Worm (Caenorhabditis elegans): ENCODE measurements around the gene C35A5.4.

- TF ChIP-seq sea-1 (GFP tag; conservative IDR thresholded peaks at IDR 0.05): no peak
- TF ChIP-seq ama-1 (optimal IDR thresholded peaks at IDR 0.05): no peak
- TF ChIP-seq F13C5.2 (tag; optimal IDR thresholded peaks at IDR 0.05): no peak
- TF ChIP-seq ceh-36 (tag; optimal IDR thresholded peaks at IDR 0.05): no peak
- no peak for TF ChIP-seq tra-4 (tag; optimal IDR thresholded peaks at IDR 0.05)
- no peak for TF ChIP-seq tbx-37 (GFP tag; conservative IDR thresholded peaks at IDR 0.05)
- TF ChIP-seq hmg-4 (GFP tag; optimal IDR thresholded peaks at IDR 0.05): no peak
- no peak for TF ChIP-seq flt-1 (GFP tag; IDR thresholded peaks at IDR 0.05)
- TF ChIP-seq hmbx-1 (tag; optimal IDR thresholded peaks at IDR 0.05): no peak
- TF ChIP-seq tbx-11 (GFP tag; IDR thresholded peaks at IDR 0.05): no peak
- no peak for TF ChIP-seq ets-7 (tag; optimal IDR thresholded peaks at IDR 0.05)
- TF ChIP-seq ceh-13 (GFP tag; optimal IDR thresholded peaks at IDR 0.05): no peak
- TF ChIP-seq B0310.2 (tag; optimal IDR thresholded peaks at IDR 0.05): no peak
- TF ChIP-seq scrt-1 (GFP tag; IDR thresholded peaks at IDR 0.05): no peak
Observed at ce11 chrV:10464746-10465145, 32.1 kb upstream of the C35A5.4 start.
